Worm (Caenorhabditis elegans): ENCODE results near the gene sri-63.

- no peak for TF ChIP-seq nhr-11 (tag; optimal IDR thresholded peaks at IDR 0.05)
- no peak for TF ChIP-seq hlh-6 (tag; optimal IDR thresholded peaks at IDR 0.05)
- TF ChIP-seq ceh-34 (tag; optimal IDR thresholded peaks at IDR 0.05): no peak
- no peak for TF ChIP-seq ztf-16 (tag; optimal IDR thresholded peaks at IDR 0.05)
- TF ChIP-seq ceh-6 (GFP tag; optimal IDR thresholded peaks at IDR 0.05): no peak
Observed at ce11 chrII:3262504-3262903, 24.7 kb upstream of the sri-63 start, which contains the start of gene F02E11.2.
